Worm (Caenorhabditis elegans) whole organism, late embryonic: Measurements from ENCODE around the gene H27A22.1.

Source experiments
- C08G9.2 ChIP-seq: sonication (generic microtip); optimal IDR thresholded peaks from 2 replicates; lab custom pipeline; 2016; ENCODE audit warnings: mild to moderate bottlenecking, missing genetic modification characterization, moderate library complexity, missing compliant biosample characterization
- C38D4.7 ChIP-seq: fragments of 200-800 bp; sonication (Bioruptor generic); optimal IDR thresholded peaks from 2 replicates; lab custom pipeline; 2018; ENCODE audit warnings: mild to moderate bottlenecking, missing genetic modification characterization, moderate library complexity, missing compliant biosample characterization
- K09A11.1 ChIP-seq: sonication (generic microtip); optimal IDR thresholded peaks from 2 replicates; lab custom pipeline; 2017; ENCODE audit warnings: antibody characterized with exemption, mild to moderate bottlenecking, missing genetic modification characterization, missing compliant biosample characterization; ENCODE audit not compliant: insufficient read depth
- T23F11.4 ChIP-seq: fragments of 200-800 bp; sonication (Bioruptor generic); optimal IDR thresholded peaks from 2 replicates; lab custom pipeline; 2018; ENCODE audit warnings: mild to moderate bottlenecking, missing genetic modification characterization, missing compliant biosample characterization
- ahr-1 ChIP-seq: sonication (generic microtip); optimal IDR thresholded peaks from 2 replicates; lab custom pipeline; 2016; ENCODE audit warnings: missing genetic modification characterization, missing compliant biosample characterization
- ama-1 ChIP-seq: fragments of 150-350 bp; optimal IDR thresholded peaks from 2 replicates; lab custom pipeline; 2014
- ceh-14 ChIP-seq: sonication (generic microtip); optimal IDR thresholded peaks from 2 replicates; lab custom pipeline; 2016; ENCODE audit warnings: missing genotype, missing genetic modification characterization, missing compliant biosample characterization
- ceh-19 ChIP-seq: fragments of 200-800 bp; sonication (Bioruptor generic); optimal IDR thresholded peaks from 2 replicates; lab custom pipeline; 2018; ENCODE audit warnings: mild to moderate bottlenecking, missing genetic modification characterization, missing compliant biosample characterization
- ceh-2 ChIP-seq: sonication (generic microtip); optimal IDR thresholded peaks from 2 replicates; lab custom pipeline; 2016; ENCODE audit warnings: missing genotype, missing genetic modification characterization, missing compliant biosample characterization
- ceh-31 ChIP-seq: sonication (generic microtip); optimal IDR thresholded peaks from 2 replicates; lab custom pipeline; 2016; ENCODE audit warnings: missing genetic modification characterization, missing compliant biosample characterization
- ceh-45 ChIP-seq: fragments of 200-800 bp; sonication (Bioruptor generic); IDR thresholded peaks from 2 replicates; pipeline ENCODE4 v1.3.6; 2022; ENCODE audit warnings: missing genetic modification reagents, missing genetic modification characterization, missing compliant biosample characterization
- ceh-48 ChIP-seq: sonication (generic microtip); optimal IDR thresholded peaks from 2 replicates; lab custom pipeline; 2016; ENCODE audit warnings: missing genetic modification characterization, inconsistent platforms, missing compliant biosample characterization
- che-1 ChIP-seq: sonication (generic microtip); optimal IDR thresholded peaks from 2 replicates; lab custom pipeline; 2016; ENCODE audit warnings: mild to moderate bottlenecking, missing genetic modification characterization, missing compliant biosample characterization
- dmd-4 ChIP-seq: sonication (generic microtip); optimal IDR thresholded peaks from 2 replicates; lab custom pipeline; 2016; ENCODE audit warnings: borderline replicate concordance, missing genetic modification characterization, missing compliant biosample characterization
- elt-2 ChIP-seq: sonication (generic microtip); optimal IDR thresholded peaks from 2 replicates; lab custom pipeline; 2016; ENCODE audit warnings: missing genetic modification reagents, missing genetic modification characterization, missing compliant biosample characterization
- ets-4 ChIP-seq: sonication (generic microtip); optimal IDR thresholded peaks from 2 replicates; lab custom pipeline; 2016; ENCODE audit warnings: missing genetic modification characterization, missing compliant biosample characterization
- eyg-1 ChIP-seq: sonication (generic microtip); optimal IDR thresholded peaks from 2 replicates; lab custom pipeline; 2016; ENCODE audit warnings: missing genotype, missing genetic modification characterization, missing compliant biosample characterization
- fkh-6 ChIP-seq: sonication (generic microtip); optimal IDR thresholded peaks from 2 replicates; lab custom pipeline; 2016; ENCODE audit warnings: missing genetic modification characterization, missing compliant biosample characterization
- gmeb-2 ChIP-seq: sonication (generic microtip); optimal IDR thresholded peaks from 2 replicates; lab custom pipeline; 2016; ENCODE audit warnings: missing genetic modification characterization, inconsistent platforms, missing compliant biosample characterization
- hlh-13 ChIP-seq: fragments of 200-800 bp; sonication (Bioruptor generic); optimal IDR thresholded peaks from 2 replicates; lab custom pipeline; 2018; ENCODE audit warnings: mild to moderate bottlenecking, missing genetic modification characterization, missing compliant biosample characterization
- hlh-15 ChIP-seq: sonication (generic microtip); optimal IDR thresholded peaks from 2 replicates; lab custom pipeline; 2016; ENCODE audit warnings: missing genetic modification characterization, missing compliant biosample characterization
- hlh-30 ChIP-seq: sonication (generic microtip); optimal IDR thresholded peaks from 2 replicates; lab custom pipeline; 2017; ENCODE audit warnings: antibody characterized with exemption, missing genetic modification characterization, missing compliant biosample characterization; ENCODE audit not compliant: insufficient read depth
- hlh-6 ChIP-seq: sonication (generic microtip); optimal IDR thresholded peaks from 2 replicates; lab custom pipeline; 2016; ENCODE audit warnings: missing genotype, missing genetic modification characterization, missing compliant biosample characterization
- lin-11 ChIP-seq: fragments of 200-800 bp; sonication (Bioruptor generic); optimal IDR thresholded peaks from 2 replicates; lab custom pipeline; 2018; ENCODE audit warnings: mild to moderate bottlenecking, missing genetic modification characterization, missing compliant biosample characterization
- madf-2 ChIP-seq: sonication (generic microtip); optimal IDR thresholded peaks from 2 replicates; lab custom pipeline; 2017; ENCODE audit warnings: missing genetic modification characterization, missing compliant biosample characterization
- mec-3 ChIP-seq: sonication (generic microtip); optimal IDR thresholded peaks from 2 replicates; lab custom pipeline; 2016; ENCODE audit warnings: borderline replicate concordance, missing genetic modification characterization, missing compliant biosample characterization
- nhr-11 ChIP-seq: fragments of 150-350 bp; optimal IDR thresholded peaks from 2 replicates; lab custom pipeline; 2014; ENCODE audit warnings: missing biosample characterization, missing genetic modification characterization
- npax-4 ChIP-seq: sonication (generic microtip); optimal IDR thresholded peaks from 2 replicates; lab custom pipeline; 2016; ENCODE audit warnings: missing genetic modification characterization, missing compliant biosample characterization
- pag-3 ChIP-seq: sonication (generic microtip); optimal IDR thresholded peaks from 2 replicates; lab custom pipeline; 2016; ENCODE audit warnings: missing compliant biosample characterization, missing genetic modification characterization, borderline replicate concordance
- pat-9 ChIP-seq: fragments of 200-800 bp; sonication (Bioruptor generic); optimal IDR thresholded peaks from 2 replicates; lab custom pipeline; 2018; ENCODE audit warnings: mild to moderate bottlenecking, missing genetic modification characterization, moderate library complexity, missing compliant biosample characterization
- pha-2 ChIP-seq: sonication (generic microtip); optimal IDR thresholded peaks from 2 replicates; lab custom pipeline; 2017; ENCODE audit warnings: mild to moderate bottlenecking, missing genetic modification characterization, missing compliant biosample characterization
- pha-4 ChIP-seq: fragments of 150-350 bp; optimal IDR thresholded peaks from 2 replicates; lab custom pipeline; 2018; ENCODE audit warnings: missing biosample characterization, missing genetic modification reagents, missing genetic modification characterization
- pros-1 ChIP-seq: fragments of 150-350 bp; optimal IDR thresholded peaks from 2 replicates; lab custom pipeline; 2014; ENCODE audit warnings: missing biosample characterization, missing genetic modification reagents, missing genetic modification characterization
- ref-2 ChIP-seq: sonication (generic microtip); optimal IDR thresholded peaks from 2 replicates; lab custom pipeline; 2016; ENCODE audit warnings: missing genetic modification characterization, missing compliant biosample characterization
- rnt-1 ChIP-seq: sonication (generic microtip); optimal IDR thresholded peaks from 2 replicates; lab custom pipeline; 2016; ENCODE audit warnings: missing genetic modification characterization, missing compliant biosample characterization
- sox-4 ChIP-seq: sonication (generic microtip); optimal IDR thresholded peaks from 2 replicates; lab custom pipeline; 2017; ENCODE audit warnings: mild to moderate bottlenecking, missing genetic modification characterization, inconsistent platforms, missing compliant biosample characterization
- tbx-2 ChIP-seq: sonication (generic microtip); optimal IDR thresholded peaks from 2 replicates; lab custom pipeline; 2016; ENCODE audit warnings: missing genetic modification characterization, missing compliant biosample characterization
- tbx-7 ChIP-seq: sonication (generic microtip); optimal IDR thresholded peaks from 2 replicates; lab custom pipeline; 2016; ENCODE audit warnings: missing genotype, missing genetic modification characterization, missing compliant biosample characterization
- unc-42 ChIP-seq: sonication (generic microtip); optimal IDR thresholded peaks from 2 replicates; lab custom pipeline; 2016; ENCODE audit warnings: missing genotype, missing genetic modification characterization, missing compliant biosample characterization
- unc-55 ChIP-seq: sonication (generic microtip); optimal IDR thresholded peaks from 2 replicates; lab custom pipeline; 2017; ENCODE audit warnings: missing biosample characterization, missing genetic modification reagents, missing genetic modification characterization

H27A22.1 gene

DNA sequence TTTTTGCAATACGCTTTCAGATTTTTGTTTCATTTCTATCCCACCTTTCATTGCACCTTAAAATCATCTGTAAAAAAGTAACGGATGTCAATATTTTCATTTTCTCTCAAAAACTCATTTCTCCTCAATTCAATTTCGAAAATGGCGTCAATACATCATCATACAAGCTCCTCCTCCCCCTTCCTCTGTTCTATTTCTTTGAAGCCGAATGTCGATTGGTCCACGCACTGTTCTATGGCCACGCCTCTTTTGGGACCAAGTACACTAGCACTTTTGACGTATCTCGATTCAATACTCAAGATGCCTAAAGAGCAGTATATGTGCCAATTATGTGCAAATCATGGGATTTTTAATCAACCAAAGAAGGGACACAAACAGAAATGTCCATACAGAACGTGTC lies 30.4 kb downstream of the H27A22.1 start, which contains the start of gene mab-23:
Gene mab-23 (plus strand): TSS at position 301 of the 400 bp plus-strand sequence.
- TF ChIP-seq C38D4.7 (GFP tag; lab: Kevin White, UChicago) (no peak), hlh-30 (tag; lab: Kevin White, UChicago) (no peak), T23F11.4 (GFP tag; lab: Kevin White, UChicago) (no peak), pat-9 (tag; lab: Kevin White, UChicago) (no peak), ahr-1 (tag; lab: Kevin White, UChicago) (no peak), tbx-7 (no peak), elt-2 (tag; lab: Kevin White, UChicago) (no peak), eyg-1 (no peak), unc-42 (tag; lab: Kevin White, UChicago) (no peak), mec-3 (tag; lab: Kevin White, UChicago) (no peak), che-1 (tag; lab: Kevin White, UChicago) (no peak), ets-4 (tag; lab: Kevin White, UChicago) (no peak), C08G9.2 (tag; lab: Kevin White, UChicago) (no peak), fkh-6 (tag; lab: Kevin White, UChicago) (no peak), pha-2 (tag; lab: Kevin White, UChicago) (no peak), ceh-19 (no peak), madf-2 (tag; lab: Kevin White, UChicago) (no peak), pag-3 (tag; lab: Kevin White, UChicago) (no peak)

DNA sequence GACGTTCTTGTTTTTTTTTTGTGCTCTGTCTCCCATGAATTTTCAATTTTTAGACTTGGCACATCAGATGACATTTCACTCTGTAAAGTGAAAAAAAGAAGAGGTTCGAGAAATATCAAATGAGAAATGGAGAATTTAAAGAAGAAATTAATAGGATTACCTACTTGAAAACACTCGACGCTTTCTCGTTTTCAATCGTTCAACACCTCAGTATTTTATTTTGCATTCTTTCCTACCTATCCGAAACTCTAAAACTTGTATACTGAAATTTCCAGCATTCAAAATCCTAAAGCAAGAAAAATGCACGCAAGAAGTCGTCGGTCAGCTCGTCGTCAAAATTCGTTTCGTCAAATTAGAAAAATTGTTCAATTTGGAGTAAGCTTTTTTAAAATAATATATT lies 33.4 kb downstream of the H27A22.1 start, which contains the start of gene kvs-2:
Gene kvs-2 (plus strand): TSS at position 301 of the 400 bp plus-strand sequence.
- TF ChIP-seq ceh-45 = no peak
- no peak for TF ChIP-seq rnt-1 (tag; lab: Kevin White, UChicago)
- TF ChIP-seq ceh-48 (tag; lab: Kevin White, UChicago) = no peak
- TF ChIP-seq ref-2 (tag; lab: Kevin White, UChicago) = no peak

DNA sequence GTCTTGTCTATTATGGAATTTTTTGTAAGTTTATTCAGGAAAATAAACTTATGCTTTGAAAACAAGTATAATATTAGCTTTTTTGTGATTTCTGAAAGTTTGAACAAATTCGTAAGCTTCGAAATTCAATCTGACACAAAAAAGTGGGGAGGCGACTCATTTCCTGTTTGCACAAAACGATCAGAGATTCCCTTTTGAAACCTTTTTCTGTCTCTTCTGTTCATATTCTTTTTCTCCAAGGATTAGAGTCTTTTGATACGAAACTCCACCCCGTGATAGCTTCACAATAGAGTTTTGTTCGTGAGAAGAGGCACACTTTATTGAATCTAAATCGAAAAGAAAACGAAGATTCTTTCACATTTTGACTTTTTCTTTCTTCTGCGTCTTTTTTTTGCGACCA lies 38.6 kb downstream of the H27A22.1 start:
- TF ChIP-seq unc-42 (tag; lab: Kevin White, UChicago) = peak; percentile 52
- TF ChIP-seq pag-3 (tag; lab: Kevin White, UChicago) = no peak

DNA sequence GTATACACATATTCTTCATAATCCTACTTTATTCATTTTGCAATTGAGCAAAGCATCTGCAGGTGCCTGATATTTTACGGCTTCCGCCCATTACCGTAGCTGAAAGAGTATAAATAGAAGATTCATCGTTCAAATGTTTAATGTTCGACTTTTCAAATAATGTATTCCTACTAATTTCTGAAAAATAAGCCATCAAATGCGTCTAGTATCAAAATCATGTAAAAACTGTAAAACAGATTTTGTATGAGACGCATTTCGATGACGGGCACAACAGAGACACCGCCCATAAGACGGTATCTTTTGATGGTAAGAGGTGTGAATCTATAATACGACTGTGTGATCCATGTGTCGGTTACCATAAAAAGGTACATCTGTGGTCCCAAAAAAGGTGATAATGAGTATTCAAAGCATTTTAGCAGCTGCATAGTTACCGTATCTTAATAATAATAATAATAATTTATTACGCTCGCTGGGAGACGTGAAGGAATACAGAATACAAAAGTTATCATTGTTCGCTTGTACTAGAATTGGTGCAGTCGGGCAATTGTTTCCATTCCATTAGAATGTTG lies 44.8 kb downstream of the H27A22.1 start, which contains the start of the genes C32C4.3 and C32C4.16:
Gene C32C4.3 (minus strand): TSS at position 101 of the 569 bp plus-strand sequence.
Gene C32C4.16 (plus strand): TSS at position 519 of the 569 bp plus-strand sequence.
- TF ChIP-seq unc-55 = no peak
- TF ChIP-seq eyg-1 = no peak
- no peak for TF ChIP-seq dmd-4
- TF ChIP-seq K09A11.1 (tag; lab: Kevin White, UChicago) = no peak
- TF ChIP-seq lin-11 = no peak
- no peak for TF ChIP-seq ceh-48 (tag; lab: Kevin White, UChicago)
- TF ChIP-seq sox-4 (tag; lab: Kevin White, UChicago) = no peak
- no peak for TF ChIP-seq pha-2 (tag; lab: Kevin White, UChicago)
- TF ChIP-seq pros-1 (tag; lab: Kevin White, UChicago) = no peak
- no peak for TF ChIP-seq ceh-2 (tag; lab: Kevin White, UChicago)
- no peak for TF ChIP-seq ref-2 (tag; lab: Kevin White, UChicago)

DNA sequence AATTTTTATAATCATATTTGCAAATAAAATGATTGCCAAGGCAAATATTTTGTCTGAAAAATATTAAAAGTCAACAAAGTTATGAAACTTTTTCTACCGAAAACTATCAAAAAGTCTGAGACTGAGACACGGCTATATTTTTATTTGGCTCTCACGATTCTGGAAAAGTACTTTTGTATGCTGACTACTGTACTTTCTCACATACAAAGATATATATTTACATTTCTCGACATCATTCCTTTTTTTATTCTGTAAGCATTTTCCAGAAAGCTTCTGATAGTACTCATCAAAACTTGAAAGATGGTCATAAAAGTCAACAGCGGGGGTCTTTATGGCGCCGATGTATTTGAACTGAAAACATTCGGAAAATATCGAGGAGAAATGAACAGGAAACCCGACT lies 45.8 kb downstream of the H27A22.1 start, which contains the start of gene aqp-6:
Gene aqp-6 (plus strand): TSS at position 301 of the 400 bp plus-strand sequence.
- TF ChIP-seq nhr-11 (no peak), ahr-1 (tag; lab: Kevin White, UChicago) (no peak), ama-1 (no peak), hlh-13 (GFP tag; lab: Kevin White, UChicago) (no peak), hlh-6 (no peak), ceh-14 (tag; lab: Kevin White, UChicago) (no peak), ceh-31 (tag; lab: Kevin White, UChicago) (no peak), pat-9 (tag; lab: Kevin White, UChicago) (no peak), tbx-2 (no peak), ceh-48 (tag; lab: Kevin White, UChicago) (no peak), mec-3 (tag; lab: Kevin White, UChicago) (no peak), hlh-15 (tag; lab: Kevin White, UChicago) (no peak), npax-4 (tag; lab: Kevin White, UChicago) (no peak), gmeb-2 (tag; lab: Kevin White, UChicago) (no peak), dmd-4 (no peak), pha-4 (tag; lab: Kevin White, UChicago) (no peak)
